Worm (Caenorhabditis elegans) whole organism, young adult: ENCODE data around the gene ogr-2.

Source experiments
- C06A6.2 ChIP-seq: fragments of 200-800 bp; sonication (Bioruptor generic); conservative IDR thresholded peaks from 2 replicates; pipeline ENCODE4 v1.3.6; 2022; ENCODE audit warnings: missing genetic modification characterization, missing compliant biosample characterization
- ama-1 ChIP-seq, 3 experiments: fragments of 150-350 bp in 1 of 3; sonication (generic microtip) in 2 of 3; optimal IDR thresholded peaks; 2 replicates each; lab custom pipeline; 2014 to 2018; ENCODE audit warnings: missing biosample characterization in 2 of 3, missing genetic modification characterization in 2 of 3, missing genetic modification reagents in 2 of 3
- atf-7 ChIP-seq: sonication (generic microtip); optimal IDR thresholded peaks from 2 replicates; lab custom pipeline; 2017; ENCODE audit warnings: mild to moderate bottlenecking, missing genetic modification characterization, missing compliant biosample characterization
- ceh-58 ChIP-seq: fragments of 200-800 bp; sonication (Bioruptor generic); IDR thresholded peaks from 2 replicates; pipeline ENCODE4 v1.3.6; 2022; ENCODE audit warnings: missing genetic modification characterization, missing compliant biosample characterization
- hsf-1 ChIP-seq: fragments of 200-800 bp; sonication (Bioruptor generic); IDR thresholded peaks from 2 replicates; pipeline ENCODE4 v1.3.6; 2022; ENCODE audit warnings: missing genetic modification reagents, missing genetic modification characterization, missing compliant biosample characterization
- let-526 ChIP-seq: fragments of 200-800 bp; sonication (Bioruptor generic); IDR thresholded peaks from 2 replicates; pipeline ENCODE4 v1.3.6; 2022; ENCODE audit warnings: missing genetic modification reagents, missing genetic modification characterization, missing compliant biosample characterization
- lin-35 ChIP-seq, 3 experiments: fragments of 150-350 bp in 2 of 3; sonication (generic microtip) in 1 of 3; optimal IDR thresholded peaks; 2 replicates each; lab custom pipeline; 2014 to 2018; ENCODE audit warnings: missing biosample characterization in 3 of 3, missing genetic modification characterization in 3 of 3, missing genetic modification reagents in 3 of 3
- nfya-1 ChIP-seq: sonication (generic microtip); optimal IDR thresholded peaks from 2 replicates; lab custom pipeline; 2017; ENCODE audit warnings: antibody characterized with exemption, missing compliant biosample characterization, missing genetic modification characterization, borderline replicate concordance; ENCODE audit not compliant: insufficient read depth
- snpc-1.3 ChIP-seq: sonication (generic microtip); optimal IDR thresholded peaks from 2 replicates; lab custom pipeline; 2017; ENCODE audit warnings: missing genetic modification characterization, mild to moderate bottlenecking, missing compliant biosample characterization, antibody characterized with exemption, moderate library complexity, missing genotype, missing genetic modification reagents; ENCODE audit not compliant: insufficient read depth
- snpc-3.4 ChIP-seq: sonication (generic microtip); optimal IDR thresholded peaks from 2 replicates; lab custom pipeline; 2017; ENCODE audit warnings: missing genetic modification characterization, mild to moderate bottlenecking, missing compliant biosample characterization, antibody characterized with exemption, moderate library complexity, missing genotype, missing genetic modification reagents
- tbp1 ChIP-seq: fragments of 200-800 bp; sonication (Bioruptor generic); optimal IDR thresholded peaks from 2 replicates; lab custom pipeline; 2018; ENCODE audit warnings: mild to moderate bottlenecking, missing genetic modification characterization, missing compliant biosample characterization
- unc-62 ChIP-seq: fragments of 150-350 bp; optimal IDR thresholded peaks from 2 replicates; lab custom pipeline; 2014; ENCODE audit warnings: missing biosample characterization, missing genetic modification reagents, missing genetic modification characterization
- ztf-6 ChIP-seq: fragments of 200-800 bp; sonication (Bioruptor generic); IDR thresholded peaks from 2 replicates; pipeline ENCODE4 v1.3.6; 2022; ENCODE audit warnings: missing genetic modification reagents, missing genetic modification characterization, missing compliant biosample characterization

ce11 chrII:10073986-10074385 lies 33.1 kb downstream of the ogr-2 start:
- TF ChIP-seq tbp1 (no peak), let-526 (GFP tag; lab: Robert Waterston, UW) (no peak), ceh-58 (no peak), atf-7 (tag; lab: Kevin White, UChicago) (no peak), hsf-1 (GFP tag; lab: Robert Waterston, UW) (no peak), ztf-6 (GFP tag; lab: Robert Waterston, UW) (no peak), unc-62 (GFP tag; lab: Kevin White, UChicago) (no peak), C06A6.2 (GFP tag; lab: Robert Waterston, UW) (no peak), snpc-1.3 (tag; lab: Kevin White, UChicago) (no peak), nfya-1 (tag; lab: Kevin White, UChicago) (no peak), lin-35 (GFP tag; optimal IDR thresholded peaks at IDR 0.05; lab: Kevin White, UChicago) (no peak), snpc-3.4 (no peak), ama-1 (optimal IDR thresholded peaks at IDR 0.05; lab: Kevin White, UChicago) (no peak), ama-1 (GFP tag; optimal IDR thresholded peaks at IDR 0.05; lab: Kevin White, UChicago) (no peak)
